Fruit fly (Drosophila melanogaster) whole organism, larva: ENCODE measurements around the gene Invadolysin.

Experiments
- noc ChIP-seq: fragments of 200-800 bp; sonication (Bioruptor generic); optimal IDR thresholded peaks from 3 replicates; lab custom pipeline; 2019; ENCODE audit warnings: missing biosample characterization, mild to moderate bottlenecking, missing genetic modification characterization, moderate library complexity

The Invadolysin gene

dm6 chr3R:10113746-10114145 lies 30.7 kb upstream of the Invadolysin start:
- no peak for TF ChIP-seq noc (tag; lab: Kevin White, UChicago)

dm6 chr3R:10114915-10115534 lies 29.4 kb upstream of the Invadolysin start:
- peak; percentile 55 for TF ChIP-seq noc (tag; lab: Kevin White, UChicago)

dm6 chr3R:10115797-10116196 lies 28.7 kb upstream of the Invadolysin start:
- no peak for TF ChIP-seq noc (tag; lab: Kevin White, UChicago)

dm6 chr3R:10119592-10119991 lies 24.9 kb upstream of the Invadolysin start:
- peak; percentile 87 for TF ChIP-seq noc (tag; lab: Kevin White, UChicago)

dm6 chr3R:10121266-10121904 lies 23.1 kb upstream of the Invadolysin start, which contains the start of the genes gammaSnap2 and ATPsynepsilonL:
Gene gammaSnap2, minus strand, starts transcription at chr3R:10121400.
Gene ATPsynepsilonL, plus strand, starts transcription at chr3R:10121773.
- no peak for TF ChIP-seq noc (tag; lab: Kevin White, UChicago)

dm6 chr3R:10124764-10125163 lies 19.7 kb upstream of the Invadolysin start:
- TF ChIP-seq noc (tag; lab: Kevin White, UChicago): no peak

- TF ChIP-seq noc (tag; lab: Kevin White, UChicago): no peak
These were observed 19.0 kb upstream of the Invadolysin start, which contains the start of gene knk for dm6 chr3R:10125477-10125876. Gene knk, minus strand, starts transcription at chr3R:10125664.

dm6 chr3R:10130091-10130490 lies 14.4 kb upstream of the Invadolysin start:
- peak; percentile 72 for TF ChIP-seq noc (tag; lab: Kevin White, UChicago)

- no peak for TF ChIP-seq noc (tag; lab: Kevin White, UChicago)
These were observed 13.4 kb upstream of the Invadolysin start for dm6 chr3R:10130975-10131529.

dm6 chr3R:10132906-10133416 lies 11.5 kb upstream of the Invadolysin start:
- TF ChIP-seq noc (tag; lab: Kevin White, UChicago): peak; percentile 22

- no peak for TF ChIP-seq noc (tag; lab: Kevin White, UChicago)
These were observed 10.8 kb upstream of the Invadolysin start for dm6 chr3R:10133419-10134340.

dm6 chr3R:10134341-10134668 lies 10.2 kb upstream of the Invadolysin start:
- TF ChIP-seq noc (tag; lab: Kevin White, UChicago): peak; percentile 38

dm6 chr3R:10135011-10135410 lies 9.5 kb upstream of the Invadolysin start:
- TF ChIP-seq noc (tag; lab: Kevin White, UChicago): no peak

dm6 chr3R:10137801-10138200 lies 6.7 kb upstream of the Invadolysin start:
- no peak for TF ChIP-seq noc (tag; lab: Kevin White, UChicago)

- no peak for TF ChIP-seq noc (tag; lab: Kevin White, UChicago)
These were observed 5.6 kb upstream of the Invadolysin start for dm6 chr3R:10138900-10139299.
